Fruit fly (Drosophila melanogaster): ENCODE measurements around the gene CG42594.

CG42594 gene

DNA sequence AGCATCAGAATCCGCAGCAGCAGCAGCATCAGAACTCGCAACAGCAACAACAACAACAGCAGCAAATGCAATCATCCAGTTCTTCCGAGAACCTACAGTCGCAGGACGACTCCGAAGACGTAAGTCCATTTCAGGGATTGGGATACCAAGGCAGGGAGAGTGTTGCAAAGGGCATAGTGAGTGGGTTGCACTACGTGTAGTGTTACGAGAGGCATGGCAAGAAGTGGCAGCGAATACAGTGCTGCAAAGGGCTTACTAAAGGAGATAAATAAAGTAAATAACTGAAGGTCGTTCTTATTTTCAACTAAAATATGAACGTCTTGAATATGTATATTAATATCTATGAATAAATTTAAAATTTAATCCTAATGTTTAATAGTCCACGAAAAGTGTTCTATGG, 70.4 kb downstream of the CG42594 start:
- TF ChIP-seq CG10431 (GFP tag; optimal IDR thresholded peaks at IDR 0.05) (no peak), stwl (tag; optimal IDR thresholded peaks at IDR 0.05) (peak; percentile 99), Ets97D (GFP tag; optimal IDR thresholded peaks at IDR 0.05) (no peak), ewg (GFP tag; optimal IDR thresholded peaks at IDR 0.05) (no peak), wor (GFP tag; IDR thresholded peaks at IDR 0.05) (no peak), CG17328 (GFP tag; IDR thresholded peaks at IDR 0.05) (no peak), ind (GFP tag; optimal IDR thresholded peaks at IDR 0.05) (no peak), insv (GFP tag; optimal IDR thresholded peaks at IDR 0.05) (no peak), CG17802 (tag; optimal IDR thresholded peaks at IDR 0.05) (no peak), CG14441 (GFP tag; IDR thresholded peaks at IDR 0.05) (no peak), cad (GFP tag; optimal IDR thresholded peaks at IDR 0.05) (no peak), amos (GFP tag; IDR thresholded peaks at IDR 0.05; ENCODE audit: partially characterized antibody) (peak; percentile 23; the same call in 1 of the 2 replicates), CG8290 (GFP tag; optimal IDR thresholded peaks at IDR 0.05) (peak; percentile 23), CG8290 (tag; optimal IDR thresholded peaks at IDR 0.05) (no peak), E2f1 (GFP tag; IDR thresholded peaks at IDR 0.05) (no peak), Xbp1 (GFP tag; optimal IDR thresholded peaks at IDR 0.05) (no peak), vvl (GFP tag; IDR thresholded peaks at IDR 0.05) (no peak), pfk (GFP tag; optimal IDR thresholded peaks at IDR 0.05) (no peak), tgo (GFP tag; IDR thresholded peaks at IDR 0.05) (no peak), CG11723 (GFP tag; optimal IDR thresholded peaks at IDR 0.05) (no peak), tx (GFP tag; optimal IDR thresholded peaks at IDR 0.05) (no peak), CG9609 (GFP tag; optimal IDR thresholded peaks at IDR 0.05) (no peak), gfzf (GFP tag; optimal IDR thresholded peaks at IDR 0.05) (no peak), jing (GFP tag; optimal IDR thresholded peaks at IDR 0.05) (no peak), chinmo (GFP tag; IDR thresholded peaks at IDR 0.05; ENCODE audit: partially characterized antibody) (no peak), Rfx (GFP tag; IDR thresholded peaks at IDR 0.05) (no peak), CG4617 (GFP tag; optimal IDR thresholded peaks at IDR 0.05; ENCODE audit: borderline replicate concordance) (no peak), CG4328 (GFP tag; optimal IDR thresholded peaks at IDR 0.05) (no peak), CG13287 (GFP tag; IDR thresholded peaks at IDR 0.05; ENCODE audit: partially characterized antibody) (no peak), Mad (GFP tag; optimal IDR thresholded peaks at IDR 0.05) (no peak), CG12942 (GFP tag; optimal IDR thresholded peaks at IDR 0.05) (no peak), CG15479 (GFP tag; optimal IDR thresholded peaks at IDR 0.05) (no peak), Vsx1 (GFP tag; optimal IDR thresholded peaks at IDR 0.05) (no peak), gcm (GFP tag; optimal IDR thresholded peaks at IDR 0.05) (no peak), tin (GFP tag; optimal IDR thresholded peaks at IDR 0.05) (no peak), ranshi (GFP tag; IDR thresholded peaks at IDR 0.05) (no peak), CG10267 (tag; optimal IDR thresholded peaks at IDR 0.05) (peak; percentile 26), lmd (GFP tag; IDR thresholded peaks at IDR 0.05) (no peak), Deaf1 (tag; optimal IDR thresholded peaks at IDR 0.05) (no peak), slbo (GFP tag; IDR thresholded peaks at IDR 0.05) (no peak), Dbx (GFP tag; IDR thresholded peaks at IDR 0.05) (no peak), bowl (GFP tag; IDR thresholded peaks at IDR 0.05) (no peak), CG6791 (GFP tag; IDR thresholded peaks at IDR 0.05; ENCODE audit: partially characterized antibody) (0 out of 3 replicates have a peak, but pooled peaks have one; percentile 23)

DNA sequence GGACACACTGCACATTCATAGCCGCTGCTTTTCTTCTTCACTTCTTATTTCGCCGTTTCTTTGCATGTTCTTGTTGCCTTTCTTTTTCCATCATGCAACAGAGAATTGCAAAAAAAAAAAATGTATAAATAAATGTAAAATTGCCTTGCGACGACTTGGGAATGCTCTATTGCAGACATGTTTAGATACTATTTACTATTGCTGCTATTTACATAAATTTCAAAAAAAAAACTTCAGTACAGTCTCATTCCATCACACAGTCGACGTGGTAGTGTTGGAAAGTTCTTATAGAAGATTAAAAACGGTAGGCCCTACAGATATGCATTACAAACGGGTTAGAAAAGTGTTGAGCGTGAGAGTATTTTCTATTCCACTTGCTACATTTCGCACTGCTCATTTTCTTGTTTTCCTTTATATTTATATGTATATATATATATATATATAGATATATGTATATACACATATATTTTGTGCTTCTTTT, 71.2 kb downstream of the CG42594 start:
- TF ChIP-seq CG6254 (GFP tag; optimal IDR thresholded peaks at IDR 0.05) (no peak), zfh2 (GFP tag; optimal IDR thresholded peaks at IDR 0.05) (no peak), dysf (GFP tag; IDR thresholded peaks at IDR 0.05) (peak; percentile 39; the same call in 1 of the 3 replicates), vnd (GFP tag; IDR thresholded peaks at IDR 0.05; ENCODE audit: partially characterized antibody) (no peak), CG17802 (tag; optimal IDR thresholded peaks at IDR 0.05) (no peak), nom (GFP tag; optimal IDR thresholded peaks at IDR 0.05) (peak; percentile 87), CG14441 (GFP tag; IDR thresholded peaks at IDR 0.05) (0 out of 2 replicates have a peak, but pooled peaks have one; percentile 17), Fer1 (GFP tag; optimal IDR thresholded peaks at IDR 0.05) (no peak), ssp (GFP tag; IDR thresholded peaks at IDR 0.05) (no peak), Dbx (GFP tag; IDR thresholded peaks at IDR 0.05) (no peak), Drgx (GFP tag; IDR thresholded peaks at IDR 0.05) (peak; percentile 64), Doc2 (GFP tag; IDR thresholded peaks at IDR 0.05) (no peak), ab (GFP tag; optimal IDR thresholded peaks at IDR 0.05) (no peak), Poxn (GFP tag; IDR thresholded peaks at IDR 0.05) (no peak)

Measured in whole organism, embryonic.